Worm (Caenorhabditis elegans) whole organism, midembryonic: ENCODE results near the gene C54D10.9.

Experiments used
- T22C8.4 ChIP-seq: fragments of 200-800 bp; sonication (Bioruptor generic); IDR thresholded peaks from 2 replicates; pipeline ENCODE4 v1.3.6; 2022; ENCODE audit warnings: missing genetic modification characterization, missing compliant biosample characterization
- cog-1 ChIP-seq: sonication (generic microtip); optimal IDR thresholded peaks from 2 replicates; lab custom pipeline; 2016; ENCODE audit warnings: missing genetic modification characterization, missing compliant biosample characterization
- flt-1 ChIP-seq: fragments of 200-800 bp; sonication (Bioruptor generic); IDR thresholded peaks from 2 replicates; pipeline ENCODE4 v1.3.6; 2022; ENCODE audit warnings: missing genetic modification characterization, missing compliant biosample characterization
- klf-2 ChIP-seq: fragments of 200-800 bp; sonication (Bioruptor generic); conservative IDR thresholded peaks from 2 replicates; pipeline ENCODE4 v1.3.6; 2022; ENCODE audit warnings: missing genetic modification reagents, missing genetic modification characterization, missing compliant biosample characterization
- med-1 ChIP-seq: sonication (generic microtip); optimal IDR thresholded peaks from 2 replicates; lab custom pipeline; 2017; ENCODE audit warnings: missing genetic modification characterization, mild to moderate bottlenecking, missing compliant biosample characterization, antibody characterized with exemption, missing genetic modification reagents; ENCODE audit not compliant: insufficient read depth
- ref-1 ChIP-seq: fragments of 200-800 bp; sonication (Bioruptor generic); conservative IDR thresholded peaks from 2 replicates; pipeline ENCODE4 v1.3.6; 2022; ENCODE audit warnings: missing genetic modification reagents, missing genetic modification characterization, missing compliant biosample characterization
- tab-1 ChIP-seq: fragments of 200-800 bp; sonication (Bioruptor generic); IDR thresholded peaks from 2 replicates; pipeline ENCODE4 v1.3.6; 2022; ENCODE audit warnings: missing genetic modification characterization, missing compliant biosample characterization
- ztf-23 ChIP-seq: fragments of 200-800 bp; sonication (Bioruptor generic); IDR thresholded peaks from 2 replicates; pipeline ENCODE4 v1.3.6; 2022; ENCODE audit warnings: missing genetic modification reagents, missing genetic modification characterization, missing compliant biosample characterization
- ztf-29 ChIP-seq: fragments of 200-800 bp; sonication (Bioruptor generic); IDR thresholded peaks from 2 replicates; pipeline ENCODE4 v1.3.6; 2022; ENCODE audit warnings: missing genetic modification reagents, missing genetic modification characterization, missing compliant biosample characterization

C54D10.9 gene

DNA sequence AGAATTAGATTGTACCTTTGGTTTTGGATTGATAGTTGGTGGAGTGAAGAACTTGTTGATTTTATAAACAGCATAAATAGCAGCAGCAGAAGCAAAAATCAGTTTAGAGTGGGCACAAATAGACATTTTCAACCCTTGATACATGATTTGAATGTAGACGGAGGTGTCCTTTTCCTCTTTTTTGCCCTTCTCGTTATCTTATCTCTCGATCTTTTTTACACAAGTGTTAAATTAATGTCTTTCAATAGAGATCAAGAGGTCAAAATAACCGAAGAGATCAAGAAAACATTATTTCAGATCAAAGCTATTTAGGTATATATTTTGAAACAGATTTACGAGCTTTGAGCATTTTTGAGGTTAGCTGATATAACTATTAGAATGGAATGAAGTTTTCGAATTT is 35.0 kb upstream of the C54D10.9 start, which contains the start of gene cdr-7:
cdr-7 (minus strand) TSS at position 205 of the 400 bp plus-strand sequence.
- TF ChIP-seq klf-2 (GFP tag; lab: Robert Waterston, UW): no peak
- TF ChIP-seq ztf-29 (GFP tag; lab: Robert Waterston, UW): no peak
- no peak for TF ChIP-seq med-1
- no peak for TF ChIP-seq cog-1 (tag; lab: Kevin White, UChicago)
- TF ChIP-seq T22C8.4: no peak
- no peak for TF ChIP-seq ztf-23
- no peak for TF ChIP-seq ref-1 (GFP tag; lab: Robert Waterston, UW)
- no peak for TF ChIP-seq flt-1 (GFP tag; lab: Robert Waterston, UW)
- no peak for TF ChIP-seq tab-1 (GFP tag; lab: Robert Waterston, UW)

DNA sequence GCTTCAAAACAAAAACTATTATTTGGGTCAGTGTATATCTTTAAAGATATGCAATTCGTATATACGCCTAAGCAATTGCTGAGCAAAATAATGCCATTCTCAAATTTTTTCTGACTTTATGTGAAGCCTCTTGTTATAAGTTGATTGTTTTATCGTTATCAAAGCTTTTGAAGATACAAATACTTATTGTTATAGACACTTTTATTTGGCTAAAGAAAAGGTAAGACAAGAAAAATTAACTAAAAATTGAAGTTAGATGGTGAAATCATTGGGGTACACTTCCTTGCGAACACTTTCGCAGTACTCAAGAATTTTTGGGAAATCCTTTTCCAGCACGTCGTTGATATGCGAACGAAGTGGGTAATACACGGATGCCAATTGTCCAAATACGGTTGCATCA is 34.6 kb upstream of the C54D10.9 start:
- TF ChIP-seq klf-2 (GFP tag; lab: Robert Waterston, UW) (no peak), tab-1 (GFP tag; lab: Robert Waterston, UW) (no peak)

DNA sequence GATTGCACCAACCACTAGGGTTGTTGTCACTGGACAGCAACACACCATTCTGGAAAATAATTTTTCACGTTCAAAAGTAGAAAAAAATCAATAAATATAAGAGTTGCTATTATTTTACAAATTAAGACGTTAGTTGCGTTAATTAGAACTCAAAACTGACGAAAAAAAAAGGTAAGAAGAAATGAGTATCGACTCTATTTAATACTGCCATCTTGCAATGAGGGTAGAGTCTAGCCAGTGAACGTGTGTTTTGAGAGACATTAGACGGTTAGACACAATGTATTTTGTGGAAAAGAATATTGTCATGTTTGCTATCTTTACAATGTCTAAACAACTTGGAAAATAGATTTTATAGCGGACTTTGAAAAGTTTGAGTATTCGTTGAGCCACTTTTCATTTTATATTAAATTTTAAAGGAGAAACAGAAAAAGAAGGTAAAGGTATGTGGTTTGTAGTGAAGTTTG is 33.3 kb upstream of the C54D10.9 start, which contains the start of gene cdr-6:
cdr-6 (minus strand) TSS at position 51 of the 464 bp plus-strand sequence.
- TF ChIP-seq cog-1 (tag; lab: Kevin White, UChicago) (no peak), tab-1 (GFP tag; lab: Robert Waterston, UW) (no peak), ztf-29 (GFP tag; lab: Robert Waterston, UW) (no peak), med-1 (no peak), ztf-23 (no peak), ref-1 (GFP tag; lab: Robert Waterston, UW) (no peak), klf-2 (GFP tag; lab: Robert Waterston, UW) (no peak), flt-1 (GFP tag; lab: Robert Waterston, UW) (no peak)

DNA sequence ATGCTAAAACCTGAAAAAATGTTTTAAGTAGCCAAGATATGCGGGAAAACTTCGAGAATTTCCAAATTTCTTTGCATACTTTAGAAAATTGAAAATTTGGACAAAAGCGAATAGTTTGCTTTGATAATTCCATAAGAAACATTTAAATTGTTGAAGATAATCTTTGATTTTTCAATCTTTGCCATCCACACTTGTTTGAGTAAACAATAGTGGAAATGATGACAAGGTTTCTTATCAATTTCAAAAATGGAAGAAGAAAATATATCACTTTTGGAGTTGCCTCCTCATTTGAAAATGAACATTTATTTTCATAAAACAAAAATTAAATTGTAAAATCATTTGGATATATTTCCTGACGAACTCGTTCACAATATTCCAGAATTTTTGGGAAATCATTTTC is 32.6 kb upstream of the C54D10.9 start:
- TF ChIP-seq klf-2 (GFP tag; lab: Robert Waterston, UW): no peak
- no peak for TF ChIP-seq flt-1 (GFP tag; lab: Robert Waterston, UW)
- no peak for TF ChIP-seq cog-1 (tag; lab: Kevin White, UChicago)
- no peak for TF ChIP-seq ztf-23
- TF ChIP-seq ref-1 (GFP tag; lab: Robert Waterston, UW): no peak
- no peak for TF ChIP-seq tab-1 (GFP tag; lab: Robert Waterston, UW)
- no peak for TF ChIP-seq ztf-29 (GFP tag; lab: Robert Waterston, UW)
- TF ChIP-seq med-1: no peak
- TF ChIP-seq T22C8.4: no peak

DNA sequence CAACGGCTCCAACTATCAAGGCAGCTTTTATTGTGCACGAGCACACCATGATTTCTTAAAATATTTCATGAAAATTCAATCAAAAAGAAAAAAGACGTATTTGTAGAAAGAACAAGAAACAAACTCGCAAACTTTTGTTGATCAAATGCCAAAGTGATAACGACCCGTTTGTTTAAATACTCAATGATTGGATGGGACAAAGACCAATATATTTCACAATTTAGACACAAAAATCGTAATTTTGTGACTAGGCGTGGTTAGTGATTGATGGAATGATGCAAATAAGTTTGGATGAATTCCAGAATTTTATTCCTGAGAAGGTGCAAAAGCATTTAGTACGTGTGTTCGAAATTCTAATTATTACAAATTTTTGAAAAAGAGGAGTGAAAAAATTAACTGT is 31.3 kb upstream of the C54D10.9 start, which contains the start of gene cdr-2:
cdr-2 (minus strand) TSS at position 54 of the 400 bp plus-strand sequence.
- no peak for TF ChIP-seq ztf-29 (GFP tag; lab: Robert Waterston, UW)
- no peak for TF ChIP-seq cog-1 (tag; lab: Kevin White, UChicago)
- TF ChIP-seq ztf-23: no peak
- no peak for TF ChIP-seq med-1
- TF ChIP-seq tab-1 (GFP tag; lab: Robert Waterston, UW): no peak

DNA sequence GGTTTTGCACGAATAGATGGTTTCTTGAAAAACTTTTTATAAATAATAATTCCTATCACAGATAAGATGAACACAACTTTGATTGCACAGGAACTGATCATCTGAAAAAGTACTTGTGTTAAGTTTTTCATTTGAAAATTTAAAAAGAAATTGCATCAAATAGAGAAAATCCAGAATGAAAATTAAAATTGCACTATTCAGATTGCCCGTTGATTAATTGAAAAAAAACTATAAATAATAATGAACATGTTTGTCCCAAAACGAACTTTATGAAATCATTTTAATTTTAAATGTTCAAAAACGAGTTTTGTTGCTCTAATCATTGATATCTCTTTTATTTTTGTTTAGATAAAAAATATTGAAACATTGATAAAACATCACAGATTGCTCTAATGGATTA is 29.7 kb upstream of the C54D10.9 start, which contains the start of gene cdr-3:
cdr-3 (minus strand) TSS at position 101 of the 400 bp plus-strand sequence.
- TF ChIP-seq T22C8.4: no peak
- no peak for TF ChIP-seq cog-1 (tag; lab: Kevin White, UChicago)
- TF ChIP-seq klf-2 (GFP tag; lab: Robert Waterston, UW): no peak
- no peak for TF ChIP-seq tab-1 (GFP tag; lab: Robert Waterston, UW)
- TF ChIP-seq ref-1 (GFP tag; lab: Robert Waterston, UW): no peak
- no peak for TF ChIP-seq ztf-29 (GFP tag; lab: Robert Waterston, UW)
- TF ChIP-seq med-1: no peak
- no peak for TF ChIP-seq flt-1 (GFP tag; lab: Robert Waterston, UW)
- TF ChIP-seq ztf-23: no peak

DNA sequence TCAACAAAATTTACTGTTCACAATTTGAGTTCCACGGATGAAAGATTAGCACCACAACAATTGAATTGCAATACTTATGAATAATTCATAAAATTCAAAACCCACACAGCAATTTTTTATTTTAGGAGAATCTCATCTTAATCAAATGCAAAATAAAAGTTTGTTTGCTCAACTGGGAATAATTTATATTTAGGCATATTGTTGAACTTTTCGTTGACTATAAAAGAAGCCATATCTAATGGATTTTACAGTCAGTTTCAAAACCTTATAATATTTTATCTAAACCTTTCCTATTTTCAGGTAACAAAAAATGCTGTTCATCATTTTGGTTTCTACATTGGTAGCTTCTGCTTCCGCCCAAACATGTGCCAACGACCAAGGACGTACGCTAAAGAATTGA is 28.7 kb upstream of the C54D10.9 start, which contains the start of gene C54D10.3:
C54D10.3 (plus strand) TSS at position 301 of the 400 bp plus-strand sequence.
- TF ChIP-seq ztf-29 (GFP tag; lab: Robert Waterston, UW): no peak
- TF ChIP-seq cog-1 (tag; lab: Kevin White, UChicago): no peak
- no peak for TF ChIP-seq ref-1 (GFP tag; lab: Robert Waterston, UW)
- TF ChIP-seq T22C8.4: no peak
- TF ChIP-seq tab-1 (GFP tag; lab: Robert Waterston, UW): no peak
- no peak for TF ChIP-seq klf-2 (GFP tag; lab: Robert Waterston, UW)
- TF ChIP-seq ztf-23: no peak
- TF ChIP-seq med-1: no peak
- no peak for TF ChIP-seq flt-1 (GFP tag; lab: Robert Waterston, UW)

DNA sequence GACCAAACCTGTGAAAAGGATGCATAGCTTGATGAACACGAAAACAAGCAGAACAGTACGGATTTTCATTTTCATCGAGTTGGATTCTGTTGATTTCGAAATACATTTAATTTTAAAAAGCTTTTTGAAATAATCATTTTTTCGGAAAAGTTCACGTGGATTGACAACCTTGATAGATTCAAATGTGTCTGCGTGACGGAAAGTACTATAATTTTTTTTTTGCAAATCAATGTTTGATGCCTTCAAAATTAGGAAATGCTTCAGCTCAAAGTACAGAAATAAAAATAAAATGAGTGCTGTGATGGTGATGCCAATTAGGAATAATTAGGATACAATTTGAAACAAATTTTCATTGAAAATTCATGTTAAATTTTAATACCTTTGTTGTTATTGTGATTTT is 26.1 kb upstream of the C54D10.9 start, which contains the start of gene C54D10.4:
C54D10.4 (minus strand) TSS at position 101 of the 400 bp plus-strand sequence.
- TF ChIP-seq flt-1 (GFP tag; lab: Robert Waterston, UW) (no peak), tab-1 (GFP tag; lab: Robert Waterston, UW) (no peak), med-1 (no peak), cog-1 (tag; lab: Kevin White, UChicago) (no peak), klf-2 (GFP tag; lab: Robert Waterston, UW) (no peak), ztf-29 (GFP tag; lab: Robert Waterston, UW) (no peak), ztf-23 (no peak), ref-1 (GFP tag; lab: Robert Waterston, UW) (no peak), T22C8.4 (no peak)

DNA sequence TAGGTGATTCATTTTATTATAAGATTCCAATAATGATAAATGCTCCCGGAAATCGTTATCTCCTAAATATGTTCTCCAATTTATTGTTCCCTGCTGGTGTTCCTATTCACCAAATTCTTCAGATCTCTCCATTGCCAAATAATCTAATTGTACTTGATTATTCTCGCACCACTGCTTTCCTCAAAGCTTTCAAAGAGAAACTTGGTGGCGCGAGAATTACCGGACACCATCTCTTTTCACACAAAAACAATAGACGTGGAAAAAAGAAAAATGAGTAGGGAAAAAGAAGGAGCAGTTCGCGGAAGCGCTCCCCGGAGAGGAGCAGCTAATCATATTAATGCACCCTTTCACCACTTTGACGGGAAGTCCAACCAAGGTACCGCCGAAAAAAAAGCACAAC is 25.6 kb upstream of the C54D10.9 start:
- TF ChIP-seq ztf-29 (GFP tag; lab: Robert Waterston, UW): no peak
- TF ChIP-seq klf-2 (GFP tag; lab: Robert Waterston, UW): no peak
- no peak for TF ChIP-seq cog-1 (tag; lab: Kevin White, UChicago)
- TF ChIP-seq T22C8.4: no peak
- no peak for TF ChIP-seq tab-1 (GFP tag; lab: Robert Waterston, UW)
- TF ChIP-seq flt-1 (GFP tag; lab: Robert Waterston, UW): no peak
- TF ChIP-seq ref-1 (GFP tag; lab: Robert Waterston, UW): no peak
- no peak for TF ChIP-seq med-1
- TF ChIP-seq ztf-23: no peak

DNA sequence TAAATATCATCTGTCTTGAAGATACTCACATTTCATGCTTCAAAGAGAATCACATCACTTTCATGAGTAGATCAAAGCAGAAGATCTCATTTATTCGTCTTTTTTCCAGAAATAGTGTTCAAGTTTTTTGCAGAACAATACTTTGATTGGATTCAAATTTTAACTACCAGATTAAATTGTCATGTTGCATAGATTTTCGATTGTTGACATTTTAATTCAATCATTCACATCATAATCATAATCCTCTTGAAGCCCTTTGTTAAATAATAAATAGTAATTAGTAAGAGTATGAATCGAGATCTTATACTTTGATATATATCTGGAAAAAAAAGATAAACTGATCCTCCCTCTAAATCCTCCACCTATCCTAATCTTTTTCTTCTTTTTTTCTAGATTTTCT is 19.1 kb upstream of the C54D10.9 start:
- TF ChIP-seq med-1 (no peak), klf-2 (GFP tag; lab: Robert Waterston, UW) (no peak), ref-1 (GFP tag; lab: Robert Waterston, UW) (no peak), T22C8.4 (no peak), ztf-29 (GFP tag; lab: Robert Waterston, UW) (no peak), ztf-23 (no peak), tab-1 (GFP tag; lab: Robert Waterston, UW) (no peak), cog-1 (tag; lab: Kevin White, UChicago) (no peak), flt-1 (GFP tag; lab: Robert Waterston, UW) (no peak)
